Worm (Caenorhabditis elegans) whole organism, L2 larva: ENCODE data around the gene C37E2.2.

ENCODE experiments used
- F13H6.1 ChIP-seq: sonication (generic microtip); optimal IDR thresholded peaks from 2 replicates; lab custom pipeline; 2016; ENCODE audit warnings: missing genetic modification characterization, missing compliant biosample characterization
- ceh-82 ChIP-seq: fragments of 150-350 bp; optimal IDR thresholded peaks from 2 replicates; lab custom pipeline; 2014; ENCODE audit warnings: missing biosample characterization, missing genetic modification characterization
- dmd-4 ChIP-seq: sonication (generic microtip); optimal IDR thresholded peaks from 2 replicates; lab custom pipeline; 2017; ENCODE audit warnings: missing biosample characterization, missing genetic modification characterization
- egl-27 ChIP-seq: sonication (generic microtip); optimal IDR thresholded peaks from 3 replicates; lab custom pipeline; 2017; ENCODE audit warnings: missing biosample characterization, missing genetic modification reagents, missing genetic modification characterization
- elt-3 ChIP-seq: sonication (generic microtip); optimal IDR thresholded peaks from 2 replicates; lab custom pipeline; 2017; ENCODE audit warnings: missing biosample characterization, missing genetic modification characterization
- nhr-25 ChIP-seq: fragments of 150-350 bp; sonication (generic microtip); optimal IDR thresholded peaks from 3 replicates; lab custom pipeline; 2014; ENCODE audit warnings: missing biosample characterization, missing genetic modification characterization
- nhr-6 ChIP-seq: fragments of 150-350 bp; optimal IDR thresholded peaks from 2 replicates; lab custom pipeline; 2014; ENCODE audit warnings: missing biosample characterization, missing genetic modification characterization
- skn-1 ChIP-seq: sonication (generic microtip); optimal IDR thresholded peaks from 2 replicates; lab custom pipeline; 2017; ENCODE audit warnings: missing biosample characterization, missing genetic modification characterization
- zag-1 ChIP-seq: fragments of 150-350 bp; optimal IDR thresholded peaks from 2 replicates; lab custom pipeline; 2014; ENCODE audit warnings: missing biosample characterization, missing genetic modification characterization

DNA sequence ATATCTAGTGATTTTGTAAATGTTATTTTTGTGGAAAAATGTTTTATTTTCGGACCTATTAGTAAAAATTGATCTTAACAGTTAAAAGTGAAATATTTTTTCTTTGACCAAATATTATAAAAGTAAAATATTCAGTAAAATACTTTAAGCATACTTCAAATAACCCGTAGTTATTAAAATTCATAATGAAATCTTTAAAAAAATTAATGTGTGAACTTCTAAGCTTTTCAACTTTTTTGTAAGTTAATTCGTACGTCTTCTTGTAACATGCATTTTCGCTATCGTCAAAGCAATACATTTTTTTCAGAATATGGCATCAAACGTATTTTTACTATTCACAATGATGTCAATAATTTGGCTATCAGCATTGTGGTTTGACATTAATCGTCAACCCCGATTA, at the start of gene C37E2.2:
- TF ChIP-seq nhr-25 (tag; lab: Kevin White, UChicago) (no peak), F13H6.1 (no peak), elt-3 (no peak), nhr-6 (no peak), dmd-4 (tag; lab: Kevin White, UChicago) (no peak), egl-27 (tag; lab: Kevin White, UChicago) (no peak), zag-1 (tag; lab: Kevin White, UChicago) (no peak), skn-1 (tag; lab: Kevin White, UChicago) (no peak), ceh-82 (tag; lab: Kevin White, UChicago) (no peak)
